Worm (Caenorhabditis elegans): ENCODE measurements around the gene aakb-1.
A peak's percentile ranks its signal among the peaks of the same experiment; 100 is the strongest.

Gene aakb-1

ce11 chrX:13774144-13774543 lies 18.6 kb downstream of the aakb-1 start:
- TF ChIP-seq hlh-11 (tag; optimal IDR thresholded peaks at IDR 0.05): peak; percentile 41
- peak; percentile 62 for TF ChIP-seq pqm-1 (tag; optimal IDR thresholded peaks at IDR 0.05)
- no peak for TF ChIP-seq sdz-12 (GFP tag; optimal IDR thresholded peaks at IDR 0.05)
- peak; percentile 64 for TF ChIP-seq nhr-28 (tag; optimal IDR thresholded peaks at IDR 0.05)
- TF ChIP-seq daf-19 (GFP tag; conservative IDR thresholded peaks at IDR 0.05): no peak
- peak; percentile 76 for TF ChIP-seq dmd-6 (GFP tag; IDR thresholded peaks at IDR 0.05)
- TF ChIP-seq mep-1 (tag; optimal IDR thresholded peaks at IDR 0.05): no peak
- peak in 1 of 2 experiments; percentile 9 for TF ChIP-seq unc-62 (GFP tag; optimal IDR thresholded peaks at IDR 0.05 in 1 of 2)
- TF ChIP-seq unc-62 (tag; optimal IDR thresholded peaks at IDR 0.05): no peak
- TF ChIP-seq snpc-1.2 (GFP tag; IDR thresholded peaks at IDR 0.05): no peak
- TF ChIP-seq ctbp-1 (GFP tag; IDR thresholded peaks at IDR 0.05): no peak
- peak; percentile 25 for TF ChIP-seq dve-1 (tag; optimal IDR thresholded peaks at IDR 0.05; ENCODE audit: insufficient read depth)
- TF ChIP-seq dmd-8 (GFP tag; IDR thresholded peaks at IDR 0.05): no peak

- peak; percentile 23 for TF ChIP-seq ama-1 (optimal IDR thresholded peaks at IDR 0.05)
- peak; percentile 26 for TF ChIP-seq pqm-1 (tag; optimal IDR thresholded peaks at IDR 0.05)
- TF ChIP-seq mxl-2 (GFP tag; conservative IDR thresholded peaks at IDR 0.05): no peak
- TF ChIP-seq nhr-28 (tag; optimal IDR thresholded peaks at IDR 0.05): peak; percentile 65
- no peak for TF ChIP-seq ces-1 (GFP tag; optimal IDR thresholded peaks at IDR 0.05)
- no peak for TF ChIP-seq daf-16 (GFP tag; optimal IDR thresholded peaks at IDR 0.05)
- peak; percentile 15 for TF ChIP-seq daf-16 (tag; optimal IDR thresholded peaks at IDR 0.05)
- peak; percentile 44 for TF ChIP-seq hlh-11 (tag; optimal IDR thresholded peaks at IDR 0.05)
- TF ChIP-seq unc-62 (GFP tag; optimal IDR thresholded peaks at IDR 0.05 in 1 of 2): peak in 1 of 2 experiments; percentile 78
- no peak for TF ChIP-seq unc-62 (tag; optimal IDR thresholded peaks at IDR 0.05)
- TF ChIP-seq mdl-1 (tag; optimal IDR thresholded peaks at IDR 0.05): no peak
- peak; percentile 83 for TF ChIP-seq set-16 (GFP tag; IDR thresholded peaks at IDR 0.05)
- 0 out of 2 replicates have a peak, but pooled peaks have one; percentile 28 for TF ChIP-seq lin-1 (GFP tag; IDR thresholded peaks at IDR 0.05)
- 0 out of 2 replicates have a peak, but pooled peaks have one; percentile 7 for TF ChIP-seq dmd-6 (GFP tag; IDR thresholded peaks at IDR 0.05)
These were observed 19.9 kb downstream of the aakb-1 start for ce11 chrX:13775508-13775907.

ce11 chrX:13781445-13782073 lies 26.0 kb downstream of the aakb-1 start:
- TF ChIP-seq unc-39 (tag; optimal IDR thresholded peaks at IDR 0.05): no peak
- TF ChIP-seq T26A8.4 (GFP tag; IDR thresholded peaks at IDR 0.05): peak; percentile 80
- no peak for TF ChIP-seq nhr-25 (tag; optimal IDR thresholded peaks at IDR 0.05; ENCODE audit: borderline replicate concordance, insufficient read depth)
- peak; percentile 82 for TF ChIP-seq snpc-1.2 (GFP tag; IDR thresholded peaks at IDR 0.05)
- TF ChIP-seq spr-1 (tag; optimal IDR thresholded peaks at IDR 0.05): peak; percentile 14
- peak; percentile 94 for TF ChIP-seq lim-7 (GFP tag; IDR thresholded peaks at IDR 0.05)
- TF ChIP-seq Y48G9A.11 (GFP tag; IDR thresholded peaks at IDR 0.05): peak; percentile 59; the same call in 1 of the 2 replicates
- peak; percentile 80; the same call in 1 of the 2 replicates for TF ChIP-seq Y105C5A.15 (GFP tag; IDR thresholded peaks at IDR 0.05)
- TF ChIP-seq D1046.2 (GFP tag; IDR thresholded peaks at IDR 0.05): peak; percentile 74; the same call in 1 of the 2 replicates
- peak; percentile 75 for TF ChIP-seq madf-9 (GFP tag; conservative IDR thresholded peaks at IDR 0.05)
- no peak for TF ChIP-seq dpl-1 (GFP tag; optimal IDR thresholded peaks at IDR 0.05)
- TF ChIP-seq ZK337.2 (GFP tag; IDR thresholded peaks at IDR 0.05): peak; percentile 65; the same call in 1 of the 2 replicates
- TF ChIP-seq nhr-41 (GFP tag; IDR thresholded peaks at IDR 0.05): 0 out of 2 replicates have a peak, but pooled peaks have one; percentile 20
- TF ChIP-seq nhr-6 (tag; optimal IDR thresholded peaks at IDR 0.05): peak; percentile 41
- TF ChIP-seq nhr-102 (tag; optimal IDR thresholded peaks at IDR 0.05): peak; percentile 46
- TF ChIP-seq nhr-48 (tag; optimal IDR thresholded peaks at IDR 0.05): peak; percentile 44
- TF ChIP-seq lin-1 (GFP tag; IDR thresholded peaks at IDR 0.05): 0 out of 2 replicates have a peak, but pooled peaks have one; percentile 48
- TF ChIP-seq gei-8 (GFP tag; optimal IDR thresholded peaks at IDR 0.05): no peak
- TF ChIP-seq nhr-28 (tag; optimal IDR thresholded peaks at IDR 0.05): peak; percentile 4
- peak; percentile 88 for TF ChIP-seq F26F4.8 (GFP tag; conservative IDR thresholded peaks at IDR 0.05)
- TF ChIP-seq snpc-4 (tag; optimal IDR thresholded peaks at IDR 0.05): no peak
- peak; percentile 36; the same call in 1 of the 2 replicates for TF ChIP-seq ceh-44 (GFP tag; IDR thresholded peaks at IDR 0.05)
- peak; percentile 69; the same call in 1 of the 2 replicates for TF ChIP-seq dmd-9 (GFP tag; IDR thresholded peaks at IDR 0.05)
- TF ChIP-seq Y5F2A.4 (GFP tag; optimal IDR thresholded peaks at IDR 0.05): peak; percentile 7
- no peak for TF ChIP-seq set-16 (GFP tag; IDR thresholded peaks at IDR 0.05)
- TF ChIP-seq saeg-2 (GFP tag; IDR thresholded peaks at IDR 0.05): 0 out of 2 replicates have a peak, but pooled peaks have one; percentile 64
- no peak for TF ChIP-seq ceh-62 (tag; optimal IDR thresholded peaks at IDR 0.05)
- TF ChIP-seq tag-97 (GFP tag; IDR thresholded peaks at IDR 0.05): no peak
- TF ChIP-seq rbr-2 (tag; optimal IDR thresholded peaks at IDR 0.05): peak; percentile 39
